Worm (Caenorhabditis elegans): ENCODE data around the gene T04F8.7.

Gene T04F8.7

ce11 chrX:11650751-11651150 lies 30.0 kb downstream of the T04F8.7 start, which contains the start of gene cutl-11:
Gene cutl-11, minus strand, starts transcription at chrX:11650851.
- no peak for TF ChIP-seq sox-4 (tag; optimal IDR thresholded peaks at IDR 0.05)
- no peak for TF ChIP-seq F13H6.1 (tag; optimal IDR thresholded peaks at IDR 0.05)
- TF ChIP-seq hlh-8 (tag; optimal IDR thresholded peaks at IDR 0.05): no peak
- TF ChIP-seq ceh-31 (tag; optimal IDR thresholded peaks at IDR 0.05): no peak
- no peak for TF ChIP-seq ets-4 (tag; optimal IDR thresholded peaks at IDR 0.05)
- no peak for TF ChIP-seq gmeb-2 (tag; optimal IDR thresholded peaks at IDR 0.05)
- TF ChIP-seq pat-9 (tag; optimal IDR thresholded peaks at IDR 0.05): no peak

ce11 chrX:11647165-11647564 lies 33.6 kb downstream of the T04F8.7 start, which contains the start of gene T04F8.8:
Gene T04F8.8, plus strand, starts transcription at chrX:11647465.
- TF ChIP-seq lin-11 (tag; optimal IDR thresholded peaks at IDR 0.05): no peak
- no peak for TF ChIP-seq lim-6 (tag; optimal IDR thresholded peaks at IDR 0.05)
- TF ChIP-seq ttx-3 (tag; optimal IDR thresholded peaks at IDR 0.05): no peak
- no peak for TF ChIP-seq Y22D7AL.16 (tag; optimal IDR thresholded peaks at IDR 0.05)
- TF ChIP-seq syd-9 (tag; optimal IDR thresholded peaks at IDR 0.05): no peak

- TF ChIP-seq madf-2 (tag; optimal IDR thresholded peaks at IDR 0.05) (no peak), lim-6 (tag; optimal IDR thresholded peaks at IDR 0.05) (no peak), elt-2 (tag; optimal IDR thresholded peaks at IDR 0.05) (peak; percentile 24), tbx-2 (tag; optimal IDR thresholded peaks at IDR 0.05) (no peak)
These were observed 35.3 kb downstream of the T04F8.7 start for ce11 chrX:11645517-11645916.

ce11 chrX:11643767-11644235 lies 37.0 kb downstream of the T04F8.7 start, which contains the start of gene sto-4:
Gene sto-4, plus strand, starts transcription at chrX:11644126.
- TF ChIP-seq sdc-2 (tag; optimal IDR thresholded peaks at IDR 0.05): peak; percentile 32
- TF ChIP-seq lin-11 (tag; optimal IDR thresholded peaks at IDR 0.05): peak; percentile 55
- peak; percentile 66 for TF ChIP-seq K02D7.2 (tag; optimal IDR thresholded peaks at IDR 0.05)
- peak; percentile 48 for TF ChIP-seq elt-2 (tag; optimal IDR thresholded peaks at IDR 0.05)
- TF ChIP-seq pha-2 (tag; optimal IDR thresholded peaks at IDR 0.05): peak; percentile 67
- peak; percentile 87 for TF ChIP-seq ceh-19 (GFP tag; optimal IDR thresholded peaks at IDR 0.05)
- peak; percentile 77 for TF ChIP-seq ceh-6 (GFP tag; optimal IDR thresholded peaks at IDR 0.05)
- peak; percentile 70 for TF ChIP-seq hlh-13 (GFP tag; optimal IDR thresholded peaks at IDR 0.05)
- TF ChIP-seq hlh-8 (tag; optimal IDR thresholded peaks at IDR 0.05): peak; percentile 8
- TF ChIP-seq tbx-2 (tag; optimal IDR thresholded peaks at IDR 0.05): peak; percentile 72
- peak; percentile 34 for TF ChIP-seq ztf-16 (tag; optimal IDR thresholded peaks at IDR 0.05)
- peak; percentile 67 for TF ChIP-seq T23F11.4 (GFP tag; optimal IDR thresholded peaks at IDR 0.05)
- TF ChIP-seq che-1 (tag; optimal IDR thresholded peaks at IDR 0.05): peak; percentile 69
- peak; percentile 53 for TF ChIP-seq sox-4 (tag; optimal IDR thresholded peaks at IDR 0.05)
- TF ChIP-seq Y22D7AL.16 (tag; optimal IDR thresholded peaks at IDR 0.05): peak; percentile 61
- TF ChIP-seq gmeb-2 (tag; optimal IDR thresholded peaks at IDR 0.05): peak; percentile 76
- peak; percentile 68 for TF ChIP-seq ceh-31 (tag; optimal IDR thresholded peaks at IDR 0.05)
- TF ChIP-seq unc-42 (tag; optimal IDR thresholded peaks at IDR 0.05): peak; percentile 77
- TF ChIP-seq rnt-1 (tag; optimal IDR thresholded peaks at IDR 0.05): peak; percentile 0
- peak; percentile 58 for TF ChIP-seq ceh-14 (tag; optimal IDR thresholded peaks at IDR 0.05)
- TF ChIP-seq ceh-18 (tag; optimal IDR thresholded peaks at IDR 0.05): peak; percentile 67
- peak; percentile 78 for TF ChIP-seq pat-9 (tag; optimal IDR thresholded peaks at IDR 0.05)
- peak; percentile 71 for TF ChIP-seq C38D4.7 (GFP tag; optimal IDR thresholded peaks at IDR 0.05)

- TF ChIP-seq dmd-4 (tag; optimal IDR thresholded peaks at IDR 0.05; ENCODE audit: borderline replicate concordance): no peak
- TF ChIP-seq tbx-7 (tag; optimal IDR thresholded peaks at IDR 0.05): no peak
- no peak for TF ChIP-seq unc-55 (GFP tag; optimal IDR thresholded peaks at IDR 0.05)
- no peak for TF ChIP-seq unc-86 (tag; optimal IDR thresholded peaks at IDR 0.05)
- TF ChIP-seq nfya-1 (tag; optimal IDR thresholded peaks at IDR 0.05): no peak
- no peak for TF ChIP-seq lin-11 (tag; optimal IDR thresholded peaks at IDR 0.05)
- TF ChIP-seq pha-2 (tag; optimal IDR thresholded peaks at IDR 0.05): no peak
- no peak for TF ChIP-seq tbx-2 (tag; optimal IDR thresholded peaks at IDR 0.05)
- TF ChIP-seq ama-1 (optimal IDR thresholded peaks at IDR 0.05): no peak
- no peak for TF ChIP-seq ceh-14 (tag; optimal IDR thresholded peaks at IDR 0.05)
- TF ChIP-seq pax-1 (tag; optimal IDR thresholded peaks at IDR 0.05): no peak
- no peak for TF ChIP-seq odd-2 (tag; optimal IDR thresholded peaks at IDR 0.05)
- TF ChIP-seq ahr-1 (tag; optimal IDR thresholded peaks at IDR 0.05): no peak
- TF ChIP-seq K09A11.1 (tag; optimal IDR thresholded peaks at IDR 0.05; ENCODE audit: insufficient read depth): no peak
These were observed 39.2 kb downstream of the T04F8.7 start for ce11 chrX:11641562-11641961.

Measured in whole organism, late embryonic.